Fruit fly (Drosophila melanogaster): ENCODE data around the gene cas.
A peak's percentile ranks its signal among the peaks of the same experiment; 100 is the strongest.

Gene cas

DNA sequence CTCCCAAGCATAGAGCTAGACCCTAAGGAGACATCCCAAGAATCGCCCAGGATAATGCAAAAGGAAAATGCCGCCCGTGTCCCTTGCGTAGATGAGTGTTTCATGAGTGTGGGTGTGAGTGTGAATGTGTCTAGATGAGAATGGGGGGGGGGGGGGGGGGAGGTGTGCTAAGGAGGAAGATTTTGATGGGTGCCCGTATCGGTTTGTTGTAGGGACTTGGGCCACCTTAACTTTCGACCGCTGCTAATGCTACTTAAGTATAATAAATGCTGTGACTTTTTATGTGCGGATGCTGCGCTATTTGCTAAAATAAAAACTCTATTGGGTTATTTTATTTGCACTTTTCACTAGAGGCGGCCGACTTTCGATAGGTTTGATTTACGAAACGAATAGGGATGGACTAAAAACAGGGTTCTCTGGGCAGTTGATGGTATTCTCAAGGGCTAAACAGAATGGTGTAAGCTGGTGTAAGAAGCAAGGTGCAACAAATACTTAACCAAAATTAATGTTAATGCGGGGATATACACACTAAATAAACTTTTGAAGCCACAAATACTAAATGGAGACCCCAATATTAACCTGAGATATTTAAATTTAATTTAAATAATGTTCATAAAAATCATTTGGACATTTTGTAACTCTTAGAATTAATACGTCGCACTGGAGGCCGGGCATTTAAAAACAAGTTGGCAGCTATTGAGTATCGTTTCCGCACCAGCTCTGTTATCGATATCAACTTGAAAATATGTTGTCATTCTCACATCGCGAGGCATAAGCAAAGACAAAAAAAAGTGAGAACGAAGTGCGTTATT lies 47.5 kb downstream of the cas start, which contains the start of the genes Xe7 and Atg17 (continued):
- TF ChIP-seq CG12769 (tag; optimal IDR thresholded peaks at IDR 0.05) (peak; percentile 85), zf30C (GFP tag; optimal IDR thresholded peaks at IDR 0.05) (no peak), CG4730 (GFP tag; IDR thresholded peaks at IDR 0.05) (peak; percentile 90), eyg (GFP tag; optimal IDR thresholded peaks at IDR 0.05) (peak; percentile 57), CG12744 (GFP tag; optimal IDR thresholded peaks at IDR 0.05) (peak; percentile 57), p53 (GFP tag; optimal IDR thresholded peaks at IDR 0.05) (peak; percentile 11), h (optimal IDR thresholded peaks at IDR 0.05) (no peak), CG13894 (tag; optimal IDR thresholded peaks at IDR 0.05) (peak; percentile 89), CG17385 (GFP tag; optimal IDR thresholded peaks at IDR 0.05) (peak; percentile 72), CG17328 (GFP tag; IDR thresholded peaks at IDR 0.05) (peak; percentile 72), HHEX (GFP tag; optimal IDR thresholded peaks at IDR 0.05) (peak; percentile 85), CG18764 (GFP tag; optimal IDR thresholded peaks at IDR 0.05) (peak; percentile 86), Ets65A (GFP tag) (peak; percentile 99), CG12236 (GFP tag; optimal IDR thresholded peaks at IDR 0.05) (peak; percentile 53), CG6654 (GFP tag; optimal IDR thresholded peaks at IDR 0.05) (peak; percentile 72), CG10274 (GFP tag; optimal IDR thresholded peaks at IDR 0.05) (peak; percentile 76), TFAM (GFP tag; optimal IDR thresholded peaks at IDR 0.05) (peak; percentile 16), CG13123 (GFP tag; optimal IDR thresholded peaks at IDR 0.05) (peak; percentile 78), CG7963 (GFP tag; IDR thresholded peaks at IDR 0.05; ENCODE audit: partially characterized antibody) (no peak), CG10366 (GFP tag; IDR thresholded peaks at IDR 0.05) (peak; percentile 91), lola (GFP tag; optimal IDR thresholded peaks at IDR 0.05) (peak in 1 of 3 experiments; percentile 89), ind (GFP tag; optimal IDR thresholded peaks at IDR 0.05) (peak; percentile 96), Med (GFP tag) (peak; percentile 98), tap (tag; optimal IDR thresholded peaks at IDR 0.05) (peak; percentile 64), Hmr (GFP tag; optimal IDR thresholded peaks at IDR 0.05) (peak; percentile 93), dpn (GFP tag; optimal IDR thresholded peaks at IDR 0.05) (peak; percentile 92 to 95), exex (tag; optimal IDR thresholded peaks at IDR 0.05) (no peak), Rx (GFP tag; IDR thresholded peaks at IDR 0.05) (peak; percentile 79), CG16813 (GFP tag; IDR thresholded peaks at IDR 0.05; ENCODE audit: partially characterized antibody) (peak; percentile 65; the same call in 2 of the 3 replicates), Mrtf (GFP tag; IDR thresholded peaks at IDR 0.05) (peak; percentile 89; the same call in 2 of the 3 replicates), NfI (GFP tag; optimal IDR thresholded peaks at IDR 0.05) (peak; percentile 95), CG33213 (GFP tag; optimal IDR thresholded peaks at IDR 0.05) (peak; percentile 68), CG34376 (GFP tag; optimal IDR thresholded peaks at IDR 0.05) (peak; percentile 68), CG12071 (GFP tag; optimal IDR thresholded peaks at IDR 0.05) (peak; percentile 65), CG8290 (GFP tag; optimal IDR thresholded peaks at IDR 0.05) (peak; percentile 85), CG8290 (tag; optimal IDR thresholded peaks at IDR 0.05) (peak; percentile 26 to 74), CG16779 (GFP tag; IDR thresholded peaks at IDR 0.05) (peak; percentile 67), Scr (GFP tag; IDR thresholded peaks at IDR 0.05; ENCODE audit: partially characterized antibody) (peak; percentile 69), gro (GFP tag; optimal IDR thresholded peaks at IDR 0.05) (peak; percentile 78), CG15479 (GFP tag; optimal IDR thresholded peaks at IDR 0.05) (no peak), zen (tag; optimal IDR thresholded peaks at IDR 0.05) (peak; percentile 83), CG7987 (GFP tag; optimal IDR thresholded peaks at IDR 0.05) (peak; percentile 62), slou (GFP tag; optimal IDR thresholded peaks at IDR 0.05) (peak; percentile 90), CG32772 (GFP tag; IDR thresholded peaks at IDR 0.05) (peak; percentile 91), dan (GFP tag; IDR thresholded peaks at IDR 0.05) (peak; percentile 75; the same call in 1 of the 2 replicates), C15 (GFP tag; IDR thresholded peaks at IDR 0.05) (peak; percentile 67; the same call in 1 of the 3 replicates), CG7357 (GFP tag; IDR thresholded peaks at IDR 0.05) (peak; percentile 88), pho (GFP tag; optimal IDR thresholded peaks at IDR 0.05) (peak; percentile 92), rib (GFP tag; IDR thresholded peaks at IDR 0.05) (peak; percentile 76; the same call in 1 of the 2 replicates)

Measured in whole organism, embryonic.